Fruit fly (Drosophila melanogaster) whole organism, embryonic: ENCODE data around the gene CG7342.

ENCODE experiments used
- ATbp ChIP-seq: fragments of 200-800 bp; sonication (Bioruptor generic); optimal IDR thresholded peaks from 2 replicates; lab custom pipeline; 2017; ENCODE audit warnings: missing biosample characterization, mild to moderate bottlenecking, missing genetic modification characterization, missing genetic modification reagents
- Ada2b ChIP-seq: fragments of 200-800 bp; sonication (Bioruptor generic); IDR thresholded peaks from 2 replicates; pipeline ENCODE4 v1.3.6; 2022; ENCODE audit warnings: missing biosample characterization, missing genetic modification characterization
- BEAF-32 ChIP-seq: fragments of 200-800 bp; sonication (Bioruptor generic); optimal IDR thresholded peaks from 3 replicates; lab custom pipeline; 2017; ENCODE audit warnings: missing biosample characterization, missing genetic modification characterization, mild to moderate bottlenecking, moderate library complexity, missing genetic modification reagents
- C15 ChIP-seq: fragments of 200-800 bp; sonication (Bioruptor generic); IDR thresholded peaks from 3 replicates; pipeline ENCODE4 v1.3.6; 2022; ENCODE audit warnings: missing biosample characterization, missing genetic modification characterization
- CG10462 ChIP-seq: fragments of 200-800 bp; sonication (Bioruptor generic); optimal IDR thresholded peaks from 2 replicates; lab custom pipeline; 2016; ENCODE audit warnings: missing biosample characterization, missing genetic modification characterization
- CG10565 ChIP-seq: fragments of 200-800 bp; sonication (Bioruptor generic); optimal IDR thresholded peaks from 3 replicates; lab custom pipeline; 2016; ENCODE audit warnings: missing biosample characterization, mild to moderate bottlenecking, missing genetic modification characterization
- CG10959 ChIP-seq: fragments of 200-800 bp; sonication (Bioruptor generic); IDR thresholded peaks from 2 replicates; pipeline ENCODE4 v1.3.6; 2022; ENCODE audit warnings: missing biosample characterization, missing genetic modification characterization
- CG12071 ChIP-seq: fragments of 200-800 bp; sonication (Bioruptor generic); optimal IDR thresholded peaks from 3 replicates; lab custom pipeline; 2018; ENCODE audit warnings: missing biosample characterization, mild to moderate bottlenecking, missing genetic modification characterization
- CG12659 ChIP-seq: fragments of 200-800 bp; sonication (Bioruptor generic); optimal IDR thresholded peaks from 3 replicates; lab custom pipeline; 2017; ENCODE audit warnings: mild to moderate bottlenecking, missing biosample characterization, missing genetic modification reagents, missing genetic modification characterization
- CG15601 ChIP-seq: fragments of 200-800 bp; sonication (Bioruptor generic); optimal IDR thresholded peaks from 3 replicates; lab custom pipeline; 2019; ENCODE audit warnings: missing biosample characterization, mild to moderate bottlenecking, missing genetic modification characterization, moderate library complexity
- CG16815 ChIP-seq: fragments of 200-800 bp; sonication (Bioruptor generic); optimal IDR thresholded peaks from 3 replicates; lab custom pipeline; 2017; ENCODE audit warnings: missing biosample characterization, mild to moderate bottlenecking, missing genetic modification characterization
- CG17612 ChIP-seq: fragments of 200-800 bp; sonication (Bioruptor generic); IDR thresholded peaks from 2 replicates; pipeline ENCODE4 v1.3.6; 2022; ENCODE audit warnings: missing biosample characterization, missing genetic modification characterization
- CG17829 ChIP-seq: fragments of 200-800 bp; optimal IDR thresholded peaks from 2 replicates; lab custom pipeline; 2019; ENCODE audit warnings: missing biosample characterization, mild to moderate bottlenecking, missing genetic modification characterization, moderate library complexity
- CG18476 ChIP-seq: fragments of 200-800 bp; sonication (Bioruptor generic); optimal IDR thresholded peaks from 2 replicates; lab custom pipeline; 2016; ENCODE audit warnings: missing biosample characterization, mild to moderate bottlenecking, missing genetic modification characterization
- CG2129 ChIP-seq: fragments of 200-800 bp; sonication (Bioruptor generic); IDR thresholded peaks from 2 replicates; pipeline ENCODE4 v1.3.6; 2022; ENCODE audit warnings: missing biosample characterization, missing genetic modification characterization; ENCODE audit not compliant: partially characterized antibody
- CG30020 ChIP-seq: fragments of 200-800 bp; optimal IDR thresholded peaks from 2 replicates; lab custom pipeline; 2019; ENCODE audit warnings: missing biosample characterization, mild to moderate bottlenecking, missing genetic modification characterization, moderate library complexity
- CG3847 ChIP-seq: fragments of 200-800 bp; sonication (Bioruptor generic); IDR thresholded peaks from 2 replicates; pipeline ENCODE4 v1.3.6; 2022; ENCODE audit warnings: missing biosample characterization, missing genetic modification characterization
- CG6175 ChIP-seq: fragments of 200-800 bp; sonication (Bioruptor generic); IDR thresholded peaks from 3 replicates; pipeline ENCODE4 v1.3.6; 2022; ENCODE audit warnings: missing biosample characterization, missing genetic modification characterization
- CG6791 ChIP-seq: fragments of 200-800 bp; sonication (Bioruptor generic); IDR thresholded peaks from 3 replicates; pipeline ENCODE4 v1.3.6; 2022; ENCODE audit warnings: missing biosample characterization, missing genetic modification characterization; ENCODE audit not compliant: partially characterized antibody
- CG8290 ChIP-seq, 3 experiments: fragments of 200-800 bp; sonication (Bioruptor generic); optimal IDR thresholded peaks; 2 replicates each; lab custom pipeline; 2016 to 2019; ENCODE audit warnings: missing biosample characterization in 3 of 3, missing genetic modification characterization in 3 of 3, mild to moderate bottlenecking in 2 of 3, moderate library complexity in 1 of 3
- CG9215 ChIP-seq: fragments of 200-800 bp; sonication (Bioruptor generic); IDR thresholded peaks from 2 replicates; pipeline ENCODE4 v1.3.6; 2022; ENCODE audit warnings: missing biosample characterization, missing genetic modification characterization
- CG9609 ChIP-seq: fragments of 200-800 bp; sonication (Bioruptor generic); optimal IDR thresholded peaks from 3 replicates; lab custom pipeline; 2016; ENCODE audit warnings: missing biosample characterization, missing genetic modification characterization
- Deaf1 ChIP-seq: fragments of 200-800 bp; optimal IDR thresholded peaks from 3 replicates; lab custom pipeline; 2019; ENCODE audit warnings: missing biosample characterization, mild to moderate bottlenecking, missing genetic modification characterization, moderate library complexity
- Dek ChIP-seq: fragments of 200-800 bp; sonication (Bioruptor generic); optimal IDR thresholded peaks from 3 replicates; lab custom pipeline; 2019; ENCODE audit warnings: missing biosample characterization, mild to moderate bottlenecking, missing genetic modification characterization, moderate library complexity
- Gsc ChIP-seq: fragments of 200-800 bp; sonication (Bioruptor generic); IDR thresholded peaks from 2 replicates; pipeline ENCODE4 v1.3.6; 2022; ENCODE audit warnings: missing biosample characterization, missing genetic modification characterization
- MESR4 ChIP-seq: fragments of 200-800 bp; sonication (Bioruptor generic); optimal IDR thresholded peaks from 2 replicates; lab custom pipeline; 2018; ENCODE audit warnings: missing biosample characterization, mild to moderate bottlenecking, missing genetic modification characterization, moderate library complexity
- Myb ChIP-seq: fragments of 200-800 bp; sonication (Bioruptor generic); optimal IDR thresholded peaks from 2 replicates; lab custom pipeline; 2016; ENCODE audit warnings: missing biosample characterization, missing genetic modification characterization
- NK7.1 ChIP-seq: fragments of 200-800 bp; sonication (Bioruptor generic); optimal IDR thresholded peaks from 3 replicates; lab custom pipeline; 2016; ENCODE audit warnings: missing biosample characterization, missing genetic modification characterization
- Nf-YC ChIP-seq: fragments of 200-800 bp; optimal IDR thresholded peaks from 3 replicates; lab custom pipeline; 2019; ENCODE audit warnings: missing biosample characterization, mild to moderate bottlenecking, missing genetic modification characterization, moderate library complexity
- Sry-δ ChIP-seq: fragments of 200-800 bp; sonication (Bioruptor generic); optimal IDR thresholded peaks from 2 replicates; lab custom pipeline; 2016; ENCODE audit warnings: missing biosample characterization, missing genetic modification characterization
- Stat92E ChIP-seq, 3 experiments: fragments of >200 bp in 2 of 3; fragments of 200-800 bp in 1 of 3; sonication (Bioruptor generic) in 1 of 3; optimal IDR thresholded peaks; 2 replicates each; lab custom pipeline; 2017 to 2019; ENCODE audit warnings: missing biosample characterization in 3 of 3, missing genetic modification characterization in 3 of 3, mild to moderate bottlenecking in 1 of 3, moderate library complexity in 1 of 3
- amos ChIP-seq: fragments of 200-800 bp; sonication (Bioruptor generic); IDR thresholded peaks from 2 replicates; pipeline ENCODE4 v1.3.6; 2022; ENCODE audit warnings: missing biosample characterization, missing genetic modification characterization; ENCODE audit not compliant: partially characterized antibody
- chif ChIP-seq, 2 experiments: fragments of 200-800 bp; sonication (Bioruptor generic); optimal IDR thresholded peaks; 3 replicates each; lab custom pipeline; 2016; ENCODE audit warnings: missing biosample characterization in 2 of 2, missing genetic modification characterization in 2 of 2
- danr ChIP-seq: fragments of 200-800 bp; sonication (Bioruptor generic); IDR thresholded peaks from 2 replicates; pipeline ENCODE4 v1.3.6; 2022; ENCODE audit warnings: missing biosample characterization, missing genetic modification characterization
- esg ChIP-seq: fragments of 200-800 bp; sonication (Bioruptor generic); conservative IDR thresholded peaks from 2 replicates; pipeline ENCODE4 v1.3.6; 2022; ENCODE audit warnings: missing biosample characterization, missing genetic modification characterization
- fd3F ChIP-seq: fragments of 200-800 bp; sonication (Bioruptor generic); optimal IDR thresholded peaks from 2 replicates; lab custom pipeline; 2018; ENCODE audit warnings: missing biosample characterization, mild to moderate bottlenecking, missing genetic modification characterization, moderate library complexity
- inv ChIP-seq: fragments of 200-800 bp; sonication (Bioruptor generic); IDR thresholded peaks from 2 replicates; pipeline ENCODE4 v1.3.6; 2022; ENCODE audit warnings: missing biosample characterization, missing genetic modification characterization; ENCODE audit not compliant: partially characterized antibody
- jing ChIP-seq: fragments of 200-800 bp; sonication (Bioruptor generic); optimal IDR thresholded peaks from 2 replicates; lab custom pipeline; 2018; ENCODE audit warnings: missing biosample characterization, mild to moderate bottlenecking, missing genetic modification characterization
- lbe ChIP-seq: fragments of 200-800 bp; sonication (Bioruptor generic); optimal IDR thresholded peaks from 2 replicates; lab custom pipeline; 2016; ENCODE audit warnings: missing biosample characterization, mild to moderate bottlenecking, missing genetic modification characterization
- lilli ChIP-seq: fragments of 200-800 bp; sonication (Bioruptor generic); optimal IDR thresholded peaks from 3 replicates; lab custom pipeline; 2016; ENCODE audit warnings: missing biosample characterization, missing genetic modification characterization
- onecut ChIP-seq: fragments of 200-800 bp; sonication (Bioruptor generic); IDR thresholded peaks from 2 replicates; pipeline ENCODE4 v1.3.6; 2022; ENCODE audit warnings: missing biosample characterization, missing genetic modification characterization
- pho ChIP-seq: fragments of 200-800 bp; sonication (Bioruptor generic); optimal IDR thresholded peaks from 2 replicates; lab custom pipeline; 2016; ENCODE audit warnings: missing biosample characterization, missing genetic modification characterization
- stc ChIP-seq: fragments of 200-800 bp; sonication (Bioruptor generic); IDR thresholded peaks from 2 replicates; pipeline ENCODE4 v1.3.6; 2022; ENCODE audit warnings: missing biosample characterization, missing genetic modification characterization
- stwl ChIP-seq: fragments of 200-800 bp; sonication (Bioruptor generic); optimal IDR thresholded peaks from 3 replicates; lab custom pipeline; 2018; ENCODE audit warnings: missing biosample characterization, mild to moderate bottlenecking, missing genetic modification characterization, moderate library complexity
- trh ChIP-seq: fragments of 200-800 bp; sonication (Bioruptor generic); optimal IDR thresholded peaks from 2 replicates; lab custom pipeline; 2016; ENCODE audit warnings: missing biosample characterization, missing genetic modification characterization
- tx ChIP-seq: fragments of 200-800 bp; sonication (Bioruptor generic); optimal IDR thresholded peaks from 2 replicates; lab custom pipeline; 2016; ENCODE audit warnings: missing biosample characterization, missing genetic modification characterization
- unc-4 ChIP-seq: fragments of 200-800 bp; sonication (Bioruptor generic); IDR thresholded peaks from 2 replicates; pipeline ENCODE4 v1.3.6; 2022; ENCODE audit warnings: missing biosample characterization, missing genetic modification characterization; ENCODE audit not compliant: partially characterized antibody
- wor ChIP-seq: fragments of 200-800 bp; sonication (Bioruptor generic); IDR thresholded peaks from 2 replicates; pipeline ENCODE4 v1.3.6; 2022; ENCODE audit warnings: missing biosample characterization, missing genetic modification characterization
- z ChIP-seq: fragments of 200-800 bp; sonication (Bioruptor generic); IDR thresholded peaks from 3 replicates; pipeline ENCODE4 v1.3.6; 2022; ENCODE audit warnings: missing biosample characterization, missing genetic modification characterization

The CG7342 gene

DNA sequence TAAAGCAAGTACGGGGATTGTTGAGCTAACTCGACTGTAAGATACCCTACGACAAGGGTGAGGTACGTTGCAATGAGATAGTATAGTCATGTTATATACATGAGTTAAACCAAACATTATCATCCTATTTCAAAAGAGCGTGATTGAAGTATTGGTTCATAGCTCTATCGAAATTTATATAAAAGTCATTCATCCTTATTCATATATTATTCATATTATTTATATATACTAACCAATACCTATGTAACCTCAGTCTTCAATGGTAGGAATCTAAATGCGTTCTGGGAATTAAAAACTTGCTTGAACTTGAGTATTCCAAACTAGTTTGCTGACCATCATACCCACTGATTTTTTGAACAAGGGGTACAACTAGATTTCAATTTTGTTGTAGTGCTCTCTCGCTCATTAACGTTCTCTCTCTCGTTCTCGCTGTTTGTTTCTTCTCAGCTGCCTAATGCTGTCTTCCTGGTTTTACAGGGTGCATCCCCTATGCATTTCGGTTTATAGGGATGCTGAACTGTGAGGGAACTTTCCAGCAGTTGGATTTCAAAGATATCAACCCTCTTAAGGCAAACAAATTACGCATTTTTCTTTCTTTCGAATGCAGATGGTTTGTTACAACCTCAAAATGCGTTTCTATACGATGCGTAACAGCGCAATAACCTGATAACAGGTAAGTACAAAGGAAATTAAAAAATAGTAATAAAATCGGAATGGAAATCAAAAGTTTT, 24.8 kb downstream of the CG7342 start (continued):
- TF ChIP-seq C15 (GFP tag; lab: Robert Waterston, UW) (no peak), trh (peak; percentile 12), Gsc (GFP tag; lab: Robert Waterston, UW) (no peak), pho (GFP tag; lab: Kevin White, UChicago) (no peak), MESR4 (GFP tag; lab: Kevin White, UChicago) (no peak), CG16815 (GFP tag; lab: Kevin White, UChicago) (no peak), Myb (no peak), ATbp (no peak), CG18476 (no peak), lbe (no peak), CG9215 (GFP tag; lab: Robert Waterston, UW) (no peak), z (GFP tag; lab: Robert Waterston, UW) (no peak), CG9609 (no peak), CG15601 (tag; lab: Kevin White, UChicago) (no peak), jing (GFP tag; lab: Kevin White, UChicago) (no peak), chif (GFP tag; optimal IDR thresholded peaks at IDR 0.05; lab: Kevin White, UChicago) (no peak), Ada2b (GFP tag; lab: Robert Waterston, UW) (no peak), Nf-YC (tag; lab: Kevin White, UChicago) (peak; percentile 43), CG17612 (GFP tag; lab: Robert Waterston, UW) (no peak), Sry-δ (GFP tag; lab: Kevin White, UChicago) (no peak), amos (GFP tag; lab: Robert Waterston, UW) (no peak), Stat92E (GFP tag; optimal IDR thresholded peaks at IDR 0.05; lab: Kevin White, UChicago) (peak in 1 of 3 experiments; percentile 43), danr (GFP tag; lab: Robert Waterston, UW) (no peak), NK7.1 (GFP tag; lab: Kevin White, UChicago) (no peak), CG12659 (peak; percentile 8), BEAF-32 (GFP tag; lab: Kevin White, UChicago) (no peak), CG17829 (peak; percentile 56), CG3847 (GFP tag; lab: Robert Waterston, UW) (no peak), wor (GFP tag; lab: Robert Waterston, UW) (no peak), CG12071 (peak; percentile 34), CG6175 (GFP tag; lab: Robert Waterston, UW) (no peak), lilli (GFP tag; lab: Kevin White, UChicago) (no peak), stwl (tag; lab: Kevin White, UChicago) (no peak), CG10565 (no peak), CG10462 (no peak), inv (GFP tag; lab: Robert Waterston, UW) (no peak), unc-4 (no peak), CG30020 (tag; lab: Kevin White, UChicago) (no peak), CG2129 (no peak), Deaf1 (tag; lab: Kevin White, UChicago) (peak; percentile 45), tx (GFP tag; lab: Kevin White, UChicago) (no peak), Dek (tag; lab: Kevin White, UChicago) (no peak), fd3F (GFP tag; lab: Kevin White, UChicago) (no peak), CG6791 (GFP tag; lab: Robert Waterston, UW) (no peak), CG10959 (no peak), esg (0 out of 2 replicates have a peak, but pooled peaks have one; percentile 14), CG8290 (GFP tag; optimal IDR thresholded peaks at IDR 0.05; lab: Kevin White, UChicago) (no peak), CG8290 (tag; optimal IDR thresholded peaks at IDR 0.05; lab: Kevin White, UChicago) (no peak), stc (0 out of 2 replicates have a peak, but pooled peaks have one; percentile 15), onecut (GFP tag; lab: Robert Waterston, UW) (no peak)
